Worm (Caenorhabditis elegans): Measurements from ENCODE around the gene nid-1.

Gene nid-1

ce11 chrV:12952287-12952686, 42.4 kb downstream of the nid-1 start, which contains the start of gene pqn-68:
Gene pqn-68 (plus strand): TSS chrV:12952636.
- peak; percentile 33 for TF ChIP-seq lin-15B (tag; optimal IDR thresholded peaks at IDR 0.05)
- peak; percentile 48 for TF ChIP-seq hmg-11 (tag; optimal IDR thresholded peaks at IDR 0.05)
- TF ChIP-seq R02D3.7 (tag; optimal IDR thresholded peaks at IDR 0.05), result no peak
- TF ChIP-seq nhr-76 (tag; optimal IDR thresholded peaks at IDR 0.05), result no peak
- TF ChIP-seq nhr-23 (tag; optimal IDR thresholded peaks at IDR 0.05), result peak; percentile 12
- TF ChIP-seq pha-4 (tag; optimal IDR thresholded peaks at IDR 0.05), result peak; percentile 60
- TF ChIP-seq nfya-1 (tag; optimal IDR thresholded peaks at IDR 0.05; ENCODE audit: insufficient read depth), result peak; percentile 42

DNA sequence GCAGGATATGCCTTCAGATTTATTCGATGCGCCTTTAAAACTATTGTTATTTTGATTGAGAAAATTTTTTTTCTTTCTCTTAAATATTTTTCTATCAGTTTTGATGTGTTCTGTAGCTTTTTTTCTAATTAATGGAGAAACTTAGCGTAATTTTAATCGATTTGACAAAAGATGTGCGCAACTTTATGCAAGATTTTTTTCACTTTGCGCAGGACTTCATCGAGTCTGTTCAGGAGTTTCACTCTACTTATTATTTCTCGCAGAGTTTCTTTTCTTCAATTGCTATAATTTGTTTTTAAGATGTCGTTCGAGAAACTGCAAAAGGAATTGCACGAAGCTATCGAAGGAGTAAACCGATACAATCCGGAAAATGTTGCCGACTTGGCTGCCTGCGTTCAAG, 43.8 kb downstream of the nid-1 start, which contains the start of gene eif-3.K:
eif-3.K (plus strand) TSS at position 301 of the 400 bp plus-strand sequence.
- TF ChIP-seq nhr-11 (tag; optimal IDR thresholded peaks at IDR 0.05) (no peak), eor-1 (tag; optimal IDR thresholded peaks at IDR 0.05) (no peak), snpc-4 (tag; optimal IDR thresholded peaks at IDR 0.05) (no peak), jun-1 (tag; optimal IDR thresholded peaks at IDR 0.05) (no peak), nhr-77 (tag; optimal IDR thresholded peaks at IDR 0.05) (no peak), ama-1 (optimal IDR thresholded peaks at IDR 0.05) (no peak)

ce11 chrV:12954261-12954660, 44.4 kb downstream of the nid-1 start:
- TF ChIP-seq nhr-25 (tag; optimal IDR thresholded peaks at IDR 0.05) (no peak), nhr-23 (tag; optimal IDR thresholded peaks at IDR 0.05) (no peak), nhr-237 (tag; optimal IDR thresholded peaks at IDR 0.05) (no peak), snpc-4 (tag; optimal IDR thresholded peaks at IDR 0.05) (no peak), ceh-9 (tag; optimal IDR thresholded peaks at IDR 0.05) (no peak), elt-1 (tag; optimal IDR thresholded peaks at IDR 0.05) (no peak), tbx-2 (tag; optimal IDR thresholded peaks at IDR 0.05) (no peak), nhr-28 (tag; optimal IDR thresholded peaks at IDR 0.05) (no peak), ceh-82 (tag; optimal IDR thresholded peaks at IDR 0.05) (no peak), pha-4 (tag; optimal IDR thresholded peaks at IDR 0.05) (no peak), elt-2 (tag; optimal IDR thresholded peaks at IDR 0.05) (no peak), hmg-11 (tag; optimal IDR thresholded peaks at IDR 0.05) (no peak), skn-1 (tag; optimal IDR thresholded peaks at IDR 0.05) (no peak), R02D3.7 (tag; optimal IDR thresholded peaks at IDR 0.05) (no peak), unc-62 (GFP tag; optimal IDR thresholded peaks at IDR 0.05) (no peak), nhr-77 (tag; optimal IDR thresholded peaks at IDR 0.05) (no peak)

- peak; percentile 21 for TF ChIP-seq nhr-23 (tag; optimal IDR thresholded peaks at IDR 0.05)
- peak; percentile 57 for TF ChIP-seq nhr-25 (tag; optimal IDR thresholded peaks at IDR 0.05)
- no peak for TF ChIP-seq fkh-2 (tag; optimal IDR thresholded peaks at IDR 0.05)
Observed at ce11 chrV:12961085-12961560, 51.2 kb downstream of the nid-1 start, which contains the start of gene mpst-7. Gene mpst-7 (minus strand): TSS chrV:12961135.

DNA sequence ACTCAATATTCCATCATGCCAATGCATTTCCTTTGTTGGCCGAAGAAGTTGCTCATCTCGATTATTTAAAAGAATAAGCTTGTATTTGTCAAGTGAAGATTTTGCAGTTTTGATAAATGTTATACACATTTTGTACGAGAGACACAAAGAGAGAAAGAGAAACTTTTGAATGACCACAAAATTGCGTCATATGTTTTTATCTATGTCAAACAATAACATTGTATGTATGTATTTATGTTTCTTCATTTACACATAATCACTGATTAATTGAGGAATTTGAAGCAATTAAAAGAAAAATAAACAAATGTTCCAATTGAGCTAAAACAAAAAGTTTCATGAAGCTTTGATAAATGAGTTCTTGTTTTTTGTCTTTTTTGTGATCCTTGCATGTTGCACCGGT, 53.3 kb downstream of the nid-1 start, which contains the start of gene hrg-9:
hrg-9 (minus strand) TSS at position 152 of the 400 bp plus-strand sequence.
- no peak for TF ChIP-seq nhr-28 (tag; optimal IDR thresholded peaks at IDR 0.05)
- TF ChIP-seq ceh-82 (tag; optimal IDR thresholded peaks at IDR 0.05), result no peak
- TF ChIP-seq pha-4 (tag; optimal IDR thresholded peaks at IDR 0.05), result peak; percentile 55
- TF ChIP-seq nfya-1 (tag; optimal IDR thresholded peaks at IDR 0.05; ENCODE audit: insufficient read depth), result no peak
- no peak for TF ChIP-seq sea-2 (GFP tag; optimal IDR thresholded peaks at IDR 0.05)
- TF ChIP-seq nhr-25 (tag; optimal IDR thresholded peaks at IDR 0.05), result no peak
- TF ChIP-seq elt-2 (tag; optimal IDR thresholded peaks at IDR 0.05), result peak; percentile 37

ce11 chrV:12964076-12964475, 54.2 kb downstream of the nid-1 start, which contains the start of gene srd-35:
Gene srd-35 (plus strand): TSS chrV:12964376.
- TF ChIP-seq nfya-1 (tag; optimal IDR thresholded peaks at IDR 0.05; ENCODE audit: insufficient read depth) (no peak), lin-39 (tag; optimal IDR thresholded peaks at IDR 0.05) (no peak), zag-1 (tag; optimal IDR thresholded peaks at IDR 0.05) (no peak), nhr-12 (tag; optimal IDR thresholded peaks at IDR 0.05) (no peak), ama-1 (optimal IDR thresholded peaks at IDR 0.05) (no peak), ZK546.5 (tag; optimal IDR thresholded peaks at IDR 0.05) (no peak), nhr-23 (tag; optimal IDR thresholded peaks at IDR 0.05) (no peak), hmg-11 (tag; optimal IDR thresholded peaks at IDR 0.05) (no peak), elt-1 (tag; optimal IDR thresholded peaks at IDR 0.05) (no peak), unc-62 (GFP tag; optimal IDR thresholded peaks at IDR 0.05) (no peak), nhr-25 (tag; optimal IDR thresholded peaks at IDR 0.05) (no peak), ceh-9 (tag; optimal IDR thresholded peaks at IDR 0.05) (no peak), pqm-1 (tag; optimal IDR thresholded peaks at IDR 0.05) (no peak)
